Worm (Caenorhabditis elegans) whole organism, young adult: ENCODE data around the gene F36H5.18.

Experiments
- B0336.3 ChIP-seq: fragments of 200-800 bp; sonication (Bioruptor generic); IDR thresholded peaks from 2 replicates; pipeline ENCODE4 v1.3.6; 2022; ENCODE audit warnings: missing genetic modification characterization, missing compliant biosample characterization
- C06A6.2 ChIP-seq: fragments of 200-800 bp; sonication (Bioruptor generic); conservative IDR thresholded peaks from 2 replicates; pipeline ENCODE4 v1.3.6; 2022; ENCODE audit warnings: missing genetic modification characterization, missing compliant biosample characterization
- F22D6.2 ChIP-seq: sonication (generic microtip); optimal IDR thresholded peaks from 2 replicates; lab custom pipeline; 2016; ENCODE audit warnings: mild to moderate bottlenecking, missing genetic modification characterization, missing compliant biosample characterization
- F33H1.4 ChIP-seq: fragments of 200-800 bp; sonication (Bioruptor generic); IDR thresholded peaks from 2 replicates; pipeline ENCODE4 v1.3.6; 2022; ENCODE audit warnings: missing genetic modification reagents, missing genetic modification characterization, missing compliant biosample characterization
- aptf-3 ChIP-seq: fragments of 200-800 bp; sonication (Bioruptor generic); IDR thresholded peaks from 2 replicates; pipeline ENCODE4 v1.3.6; 2022; ENCODE audit warnings: missing genetic modification characterization, missing compliant biosample characterization
- attf-3 ChIP-seq: fragments of 200-800 bp; sonication (Bioruptor generic); conservative IDR thresholded peaks from 2 replicates; pipeline ENCODE4 v1.3.6; 2022; ENCODE audit warnings: missing genetic modification reagents, missing genetic modification characterization, missing compliant biosample characterization
- fkh-3 ChIP-seq: sonication (generic microtip); optimal IDR thresholded peaks from 2 replicates; lab custom pipeline; 2016; ENCODE audit warnings: mild to moderate bottlenecking, missing genetic modification characterization, missing compliant biosample characterization
- gei-17 ChIP-seq: fragments of 200-800 bp; sonication (Bioruptor generic); optimal IDR thresholded peaks from 2 replicates; lab custom pipeline; 2018; ENCODE audit warnings: mild to moderate bottlenecking, missing genetic modification characterization, missing compliant biosample characterization
- hsf-1 ChIP-seq: fragments of 200-800 bp; sonication (Bioruptor generic); IDR thresholded peaks from 2 replicates; pipeline ENCODE4 v1.3.6; 2022; ENCODE audit warnings: missing genetic modification reagents, missing genetic modification characterization, missing compliant biosample characterization
- let-526 ChIP-seq: fragments of 200-800 bp; sonication (Bioruptor generic); IDR thresholded peaks from 2 replicates; pipeline ENCODE4 v1.3.6; 2022; ENCODE audit warnings: missing genetic modification reagents, missing genetic modification characterization, missing compliant biosample characterization
- madf-10 ChIP-seq: sonication (generic microtip); optimal IDR thresholded peaks from 2 replicates; lab custom pipeline; 2016; ENCODE audit warnings: mild to moderate bottlenecking, missing genetic modification characterization, missing compliant biosample characterization
- mcd-1 ChIP-seq: fragments of 200-800 bp; sonication (Bioruptor generic); IDR thresholded peaks from 2 replicates; pipeline ENCODE4 v1.3.6; 2022; ENCODE audit warnings: missing genetic modification reagents, missing genetic modification characterization, missing compliant biosample characterization
- nhr-120 ChIP-seq: fragments of 200-800 bp; sonication (Bioruptor generic); IDR thresholded peaks from 2 replicates; pipeline ENCODE4 v1.3.6; 2022; ENCODE audit warnings: missing genetic modification characterization, missing compliant biosample characterization
- nhr-80 ChIP-seq: sonication (generic microtip); optimal IDR thresholded peaks from 2 replicates; lab custom pipeline; 2016; ENCODE audit warnings: missing genetic modification characterization, missing compliant biosample characterization
- rcor-1 ChIP-seq: fragments of 200-800 bp; sonication (Bioruptor generic); IDR thresholded peaks from 2 replicates; pipeline ENCODE4 v1.3.6; 2022; ENCODE audit warnings: missing genetic modification reagents, missing genetic modification characterization, missing compliant biosample characterization
- repo-1 ChIP-seq: sonication (generic microtip); optimal IDR thresholded peaks from 2 replicates; lab custom pipeline; 2017; ENCODE audit warnings: mild to moderate bottlenecking, missing genetic modification characterization, missing compliant biosample characterization
- sea-2 ChIP-seq: fragments of 200-800 bp; sonication (Bioruptor generic); IDR thresholded peaks from 2 replicates; pipeline ENCODE4 v1.3.6; 2022; ENCODE audit warnings: missing genetic modification characterization, missing compliant biosample characterization
- snpc-4 ChIP-seq, 5 experiments: fragments of 150-350 bp in 1 of 5; sonication (generic microtip) in 4 of 5; optimal IDR thresholded peaks; 2 replicates each; lab custom pipeline; 2014 to 2018; ENCODE audit warnings: missing genetic modification characterization in 5 of 5, missing biosample characterization in 3 of 5, antibody characterized with exemption in 2 of 5, mild to moderate bottlenecking in 2 of 5, missing compliant biosample characterization in 2 of 5, missing genotype in 2 of 5, moderate library complexity in 2 of 5, missing genetic modification reagents in 1 of 5
- unc-130 ChIP-seq: sonication (generic microtip); optimal IDR thresholded peaks from 2 replicates; lab custom pipeline; 2016; ENCODE audit warnings: missing genetic modification reagents, missing genetic modification characterization, missing compliant biosample characterization
- ztf-18 ChIP-seq: sonication (generic microtip); optimal IDR thresholded peaks from 2 replicates; lab custom pipeline; 2016; ENCODE audit warnings: missing genotype, mild to moderate bottlenecking, missing genetic modification characterization, missing compliant biosample characterization

The F36H5.18 gene

ce11 chrII:1806358-1806757 lies 46.7 kb downstream of the F36H5.18 start, which contains the start of gene C08F1.12:
Gene C08F1.12 (minus strand): TSS chrII:1806458.
- TF ChIP-seq nhr-80 (tag; lab: Kevin White, UChicago) = no peak
- no peak for TF ChIP-seq rcor-1
- no peak for TF ChIP-seq attf-3 (GFP tag; lab: Robert Waterston, UW)
- TF ChIP-seq F33H1.4 = no peak
- TF ChIP-seq fkh-3 (tag; lab: Kevin White, UChicago) = no peak
- TF ChIP-seq nhr-120 = no peak
- TF ChIP-seq madf-10 (tag; lab: Kevin White, UChicago) = no peak
- TF ChIP-seq aptf-3 = no peak
- no peak for TF ChIP-seq F22D6.2 (tag; lab: Kevin White, UChicago)
- no peak for TF ChIP-seq repo-1 (tag; lab: Kevin White, UChicago)
- TF ChIP-seq hsf-1 = no peak
- no peak for TF ChIP-seq C06A6.2 (GFP tag; lab: Robert Waterston, UW)
- TF ChIP-seq snpc-4 (GFP tag; optimal IDR thresholded peaks at IDR 0.05; lab: Kevin White, UChicago) = no peak
- no peak for TF ChIP-seq snpc-4 (tag; optimal IDR thresholded peaks at IDR 0.05; lab: Kevin White, UChicago)
- no peak for TF ChIP-seq let-526 (GFP tag; lab: Robert Waterston, UW)
- TF ChIP-seq B0336.3 (GFP tag; lab: Robert Waterston, UW) = no peak

ce11 chrII:1808217-1808616 lies 48.5 kb downstream of the F36H5.18 start, which contains the start of gene C08F1.8:
Gene C08F1.8 (minus strand): TSS chrII:1808317.
- TF ChIP-seq ztf-18 (tag; lab: Kevin White, UChicago) = no peak
- TF ChIP-seq mcd-1 (GFP tag; lab: Robert Waterston, UW) = no peak
- TF ChIP-seq sea-2 (GFP tag; lab: Robert Waterston, UW) = no peak
- TF ChIP-seq unc-130 = no peak
- TF ChIP-seq gei-17 (GFP tag; lab: Kevin White, UChicago) = no peak
